Fruit fly (Drosophila melanogaster) whole organism, embryonic: ENCODE results near the gene CG31633.

Experiments used
- CG1024 ChIP-seq: fragments of 200-800 bp; sonication (Bioruptor generic); IDR thresholded peaks from 2 replicates; pipeline ENCODE4 v1.3.6; 2022; ENCODE audit warnings: missing biosample characterization, missing genetic modification characterization
- CG10431 ChIP-seq: fragments of 200-800 bp; sonication (Bioruptor generic); optimal IDR thresholded peaks from 3 replicates; lab custom pipeline; 2018; ENCODE audit warnings: missing biosample characterization, mild to moderate bottlenecking, missing genetic modification characterization
- CG11085 ChIP-seq: fragments of 200-800 bp; sonication (Bioruptor generic); IDR thresholded peaks from 2 replicates; pipeline ENCODE4 v1.3.6; 2022; ENCODE audit warnings: missing biosample characterization, missing genetic modification characterization
- CG12769 ChIP-seq: fragments of 200-800 bp; sonication (Bioruptor generic); optimal IDR thresholded peaks from 2 replicates; lab custom pipeline; 2019; ENCODE audit warnings: missing biosample characterization, mild to moderate bottlenecking, missing genetic modification characterization, moderate library complexity
- CG12942 ChIP-seq: fragments of 200-800 bp; sonication (Bioruptor generic); optimal IDR thresholded peaks from 3 replicates; lab custom pipeline; 2016; ENCODE audit warnings: missing biosample characterization, missing genetic modification characterization
- CG15269 ChIP-seq: fragments of 200-800 bp; sonication (Bioruptor generic); optimal IDR thresholded peaks from 2 replicates; lab custom pipeline; 2018; ENCODE audit warnings: missing biosample characterization, mild to moderate bottlenecking, missing genetic modification characterization, moderate library complexity
- CG1602 ChIP-seq: fragments of 200-800 bp; sonication (Bioruptor generic); optimal IDR thresholded peaks from 3 replicates; lab custom pipeline; 2016; ENCODE audit warnings: missing biosample characterization, missing genetic modification characterization
- CG16779 ChIP-seq: fragments of 200-800 bp; sonication (Bioruptor generic); IDR thresholded peaks from 2 replicates; pipeline ENCODE4 v1.3.6; 2022; ENCODE audit warnings: missing biosample characterization, missing genetic modification characterization
- CG17385 ChIP-seq: fragments of 200-800 bp; sonication (Bioruptor generic); optimal IDR thresholded peaks from 3 replicates; lab custom pipeline; 2018; ENCODE audit warnings: missing biosample characterization, mild to moderate bottlenecking, missing genetic modification characterization
- CG17802 ChIP-seq: fragments of 200-800 bp; sonication (Bioruptor generic); optimal IDR thresholded peaks from 2 replicates; lab custom pipeline; 2018; ENCODE audit warnings: missing biosample characterization, mild to moderate bottlenecking, missing genetic modification characterization, moderate library complexity
- CG17912 ChIP-seq: fragments of 200-800 bp; sonication (Bioruptor generic); optimal IDR thresholded peaks from 2 replicates; lab custom pipeline; 2018; ENCODE audit warnings: missing biosample characterization, mild to moderate bottlenecking, missing genetic modification characterization
- CG2129 ChIP-seq: fragments of 200-800 bp; sonication (Bioruptor generic); IDR thresholded peaks from 2 replicates; pipeline ENCODE4 v1.3.6; 2022; ENCODE audit warnings: missing biosample characterization, missing genetic modification characterization; ENCODE audit not compliant: partially characterized antibody
- CG30431 ChIP-seq: fragments of 200-800 bp; sonication (Bioruptor generic); optimal IDR thresholded peaks from 2 replicates; lab custom pipeline; 2017; ENCODE audit warnings: missing biosample characterization, missing genetic modification characterization
- CG34376 ChIP-seq: fragments of 200-800 bp; sonication (Bioruptor generic); optimal IDR thresholded peaks from 2 replicates; lab custom pipeline; 2018; ENCODE audit warnings: missing biosample characterization, mild to moderate bottlenecking, missing genetic modification characterization
- CG4404 ChIP-seq: fragments of 200-800 bp; sonication (Bioruptor generic); IDR thresholded peaks from 2 replicates; pipeline ENCODE4 v1.3.6; 2022; ENCODE audit warnings: missing biosample characterization, missing genetic modification characterization
- CG4424 ChIP-seq: fragments of 200-800 bp; sonication (Bioruptor generic); optimal IDR thresholded peaks from 3 replicates; lab custom pipeline; 2016; ENCODE audit warnings: missing biosample characterization, missing genetic modification characterization
- CG6175 ChIP-seq: fragments of 200-800 bp; sonication (Bioruptor generic); IDR thresholded peaks from 3 replicates; pipeline ENCODE4 v1.3.6; 2022; ENCODE audit warnings: missing biosample characterization, missing genetic modification characterization
- CG7786 ChIP-seq: fragments of 200-800 bp; sonication (Bioruptor generic); optimal IDR thresholded peaks from 2 replicates; lab custom pipeline; 2016; ENCODE audit warnings: missing biosample characterization, missing genetic modification characterization
- CG8290 ChIP-seq, 3 experiments: fragments of 200-800 bp; sonication (Bioruptor generic); optimal IDR thresholded peaks; 2 replicates each; lab custom pipeline; 2016 to 2019; ENCODE audit warnings: missing biosample characterization in 3 of 3, missing genetic modification characterization in 3 of 3, mild to moderate bottlenecking in 2 of 3, moderate library complexity in 1 of 3
- CG8359 ChIP-seq: fragments of 200-800 bp; sonication (Bioruptor generic); optimal IDR thresholded peaks from 2 replicates; lab custom pipeline; 2017; ENCODE audit warnings: missing biosample characterization, mild to moderate bottlenecking, missing genetic modification characterization, borderline replicate concordance
- CG9932 ChIP-seq: fragments of 200-800 bp; sonication (Bioruptor generic); IDR thresholded peaks from 2 replicates; pipeline ENCODE4 v1.3.6; 2022; ENCODE audit warnings: missing biosample characterization, missing genetic modification characterization
- CHES-1-like ChIP-seq: fragments of 200-800 bp; sonication (Bioruptor generic); optimal IDR thresholded peaks from 2 replicates; lab custom pipeline; 2016; ENCODE audit warnings: missing biosample characterization, missing genetic modification characterization
- Dip2 ChIP-seq: fragments of 200-800 bp; sonication (Bioruptor generic); IDR thresholded peaks from 2 replicates; pipeline ENCODE4 v1.3.6; 2022; ENCODE audit warnings: missing biosample characterization, missing genetic modification characterization
- Dll ChIP-seq: fragments of 200-800 bp; sonication (Bioruptor generic); IDR thresholded peaks from 4 replicates; pipeline ENCODE4 v1.3.6; 2022; ENCODE audit warnings: missing biosample characterization, missing genetic modification characterization; ENCODE audit not compliant: partially characterized antibody
- Doc2 ChIP-seq: fragments of 200-800 bp; sonication (Bioruptor generic); IDR thresholded peaks from 2 replicates; pipeline ENCODE4 v1.3.6; 2022; ENCODE audit warnings: missing biosample characterization, missing genetic modification characterization
- Dref ChIP-seq: fragments of 200-800 bp; sonication (Bioruptor generic); IDR thresholded peaks from 2 replicates; pipeline ENCODE4 v1.3.6; 2022; ENCODE audit warnings: missing biosample characterization, missing genetic modification characterization
- Gug ChIP-seq: fragments of 200-800 bp; sonication (Bioruptor generic); IDR thresholded peaks from 4 replicates; pipeline ENCODE4 v1.3.6; 2022; ENCODE audit warnings: missing biosample characterization, missing genetic modification characterization
- H2.0 ChIP-seq: fragments of 200-800 bp; sonication (Bioruptor generic); IDR thresholded peaks from 2 replicates; pipeline ENCODE4 v1.3.6; 2022; ENCODE audit warnings: missing biosample characterization, missing genetic modification characterization
- Hmx ChIP-seq: fragments of 200-800 bp; sonication (Bioruptor generic); optimal IDR thresholded peaks from 2 replicates; lab custom pipeline; 2016; ENCODE audit warnings: missing biosample characterization, missing genetic modification characterization
- Hr3 ChIP-seq: fragments of 200-800 bp; sonication (Bioruptor generic); optimal IDR thresholded peaks from 3 replicates; lab custom pipeline; 2016; ENCODE audit warnings: missing biosample characterization, missing genetic modification characterization
- Hr51 ChIP-seq, 2 experiments: fragments of 200-800 bp; sonication (Bioruptor generic); optimal IDR thresholded peaks; 2 replicates in 1 of 2; 3 replicates in 1 of 2; lab custom pipeline; 2016 to 2018; ENCODE audit warnings: missing biosample characterization in 2 of 2, missing genetic modification characterization in 2 of 2, mild to moderate bottlenecking in 1 of 2, moderate library complexity in 1 of 2
- MBD-R2 ChIP-seq: fragments of 200-800 bp; sonication (Bioruptor generic); IDR thresholded peaks from 2 replicates; pipeline ENCODE4 v1.3.6; 2022; ENCODE audit warnings: missing biosample characterization, missing genetic modification characterization
- Mes4 ChIP-seq: fragments of 200-800 bp; sonication (Bioruptor generic); optimal IDR thresholded peaks from 2 replicates; lab custom pipeline; 2016; ENCODE audit warnings: missing biosample characterization, missing genetic modification characterization
- Ptx1 ChIP-seq: fragments of 200-800 bp; sonication (Bioruptor generic); IDR thresholded peaks from 2 replicates; pipeline ENCODE4 v1.3.6; 2022; ENCODE audit warnings: missing biosample characterization, missing genetic modification characterization
- Xrp1 ChIP-seq: fragments of 200-800 bp; sonication (Bioruptor generic); IDR thresholded peaks from 2 replicates; pipeline ENCODE4 v1.3.6; 2022; ENCODE audit warnings: missing biosample characterization, missing genetic modification characterization
- ato ChIP-seq: fragments of 200-800 bp; sonication (Bioruptor generic); IDR thresholded peaks from 2 replicates; pipeline ENCODE4 v1.3.6; 2022; ENCODE audit warnings: missing biosample characterization, missing genetic modification characterization; ENCODE audit not compliant: partially characterized antibody
- bcd ChIP-seq: fragments of 200-800 bp; sonication (Bioruptor generic); optimal IDR thresholded peaks from 2 replicates; lab custom pipeline; 2017; ENCODE audit warnings: missing biosample characterization, mild to moderate bottlenecking, missing genetic modification characterization
- cg ChIP-seq: fragments of 200-800 bp; sonication (Bioruptor generic); optimal IDR thresholded peaks from 3 replicates; lab custom pipeline; 2019; ENCODE audit warnings: missing biosample characterization, mild to moderate bottlenecking, missing genetic modification characterization, moderate library complexity
- danr ChIP-seq: fragments of 200-800 bp; sonication (Bioruptor generic); IDR thresholded peaks from 2 replicates; pipeline ENCODE4 v1.3.6; 2022; ENCODE audit warnings: missing biosample characterization, missing genetic modification characterization
- dmrt99B ChIP-seq: fragments of 200-800 bp; sonication (Bioruptor generic); optimal IDR thresholded peaks from 2 replicates; lab custom pipeline; 2018; ENCODE audit warnings: missing biosample characterization, mild to moderate bottlenecking, missing genetic modification characterization, moderate library complexity
- ewg ChIP-seq: fragments of 200-800 bp; sonication (Bioruptor generic); optimal IDR thresholded peaks from 3 replicates; lab custom pipeline; 2017; ENCODE audit warnings: mild to moderate bottlenecking, missing biosample characterization, missing genetic modification reagents, missing genetic modification characterization
- ham ChIP-seq: fragments of 200-800 bp; sonication (Bioruptor generic); IDR thresholded peaks from 2 replicates; pipeline ENCODE4 v1.3.6; 2022; ENCODE audit warnings: missing biosample characterization, missing genetic modification characterization
- kah ChIP-seq: fragments of 200-800 bp; sonication (Bioruptor generic); optimal IDR thresholded peaks from 2 replicates; lab custom pipeline; 2018; ENCODE audit warnings: missing biosample characterization, mild to moderate bottlenecking, missing genetic modification characterization
- mld ChIP-seq: fragments of 200-800 bp; sonication (Bioruptor generic); IDR thresholded peaks from 3 replicates; pipeline ENCODE4 v1.3.6; 2022; ENCODE audit warnings: missing biosample characterization, missing genetic modification characterization; ENCODE audit not compliant: partially characterized antibody
- otp ChIP-seq: fragments of 200-800 bp; sonication (Bioruptor generic); IDR thresholded peaks from 3 replicates; pipeline ENCODE4, ENCODE4 v1.3.6; 2022; ENCODE audit warnings: missing biosample characterization, missing genetic modification characterization
- stc ChIP-seq: fragments of 200-800 bp; sonication (Bioruptor generic); IDR thresholded peaks from 2 replicates; pipeline ENCODE4 v1.3.6; 2022; ENCODE audit warnings: missing biosample characterization, missing genetic modification characterization
- unpg ChIP-seq: fragments of 200-800 bp; sonication (Bioruptor generic); optimal IDR thresholded peaks from 3 replicates; lab custom pipeline; 2018; ENCODE audit warnings: missing biosample characterization, mild to moderate bottlenecking, missing genetic modification characterization, moderate library complexity
- wdn ChIP-seq: fragments of 200-800 bp; sonication (Bioruptor generic); IDR thresholded peaks from 2 replicates; pipeline ENCODE4 v1.3.6; 2022; ENCODE audit warnings: missing biosample characterization, missing genetic modification characterization

CG31633 gene

DNA sequence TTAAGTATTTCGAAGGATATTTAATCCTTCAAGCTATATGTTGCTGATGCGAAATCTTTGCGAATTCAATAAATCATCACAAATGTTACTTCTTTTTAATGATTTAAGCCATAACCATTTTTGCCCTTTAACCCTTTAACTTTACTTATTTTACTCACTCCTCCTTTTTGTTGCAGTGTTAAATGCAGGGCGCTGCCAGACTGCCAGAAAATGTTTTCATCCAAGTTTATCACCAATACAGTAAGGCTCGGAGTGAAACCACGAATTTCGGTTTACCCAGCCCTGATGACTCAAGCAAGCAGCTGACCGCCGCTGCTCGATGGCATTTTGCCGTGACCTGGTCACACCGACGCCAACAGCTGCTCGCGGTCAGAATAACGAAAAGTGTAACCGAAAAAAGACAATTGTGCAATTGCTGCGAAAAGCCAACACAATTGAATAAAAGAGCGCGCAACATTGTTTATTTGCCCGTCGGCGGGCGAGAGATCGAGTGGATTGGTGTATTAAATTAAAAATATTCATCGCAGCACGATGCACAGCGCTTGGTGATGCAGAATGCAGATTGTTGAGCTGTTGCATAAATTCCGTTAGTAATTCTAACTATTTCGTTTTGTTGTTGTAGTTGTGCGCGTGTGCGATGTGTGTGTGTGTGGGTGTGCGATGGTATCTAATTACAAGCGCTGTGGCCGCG, 45.3 kb downstream of the CG31633 start, which contains the start of gene CG11050 (continued):
- TF ChIP-seq cg (GFP tag; lab: Kevin White, UChicago) (peak; percentile 69), wdn (GFP tag; lab: Robert Waterston, UW) (peak; percentile 65), CHES-1-like (GFP tag; lab: Kevin White, UChicago) (peak; percentile 86), CG8359 (GFP tag; lab: Kevin White, UChicago) (no peak), CG12769 (tag; lab: Kevin White, UChicago) (peak; percentile 90), mld (GFP tag; lab: Robert Waterston, UW) (0 out of 3 replicates have a peak, but pooled peaks have one; percentile 33), Gug (GFP tag; lab: Robert Waterston, UW) (peak; percentile 69; the same call in 3 of the 4 replicates), CG9932 (GFP tag; lab: Robert Waterston, UW) (peak; percentile 87), CG30431 (GFP tag; lab: Kevin White, UChicago) (peak; percentile 21), CG11085 (GFP tag; lab: Robert Waterston, UW) (peak; percentile 73), CG4424 (GFP tag; lab: Kevin White, UChicago) (peak; percentile 80), CG1024 (peak; percentile 72), Dll (peak; percentile 69; the same call in 3 of the 4 replicates), Hr3 (GFP tag; lab: Kevin White, UChicago) (peak; percentile 44), CG6175 (GFP tag; lab: Robert Waterston, UW) (peak; percentile 54; the same call in 1 of the 3 replicates), CG17912 (GFP tag; lab: Kevin White, UChicago) (peak; percentile 57), CG17385 (GFP tag; lab: Kevin White, UChicago) (peak; percentile 50), kah (GFP tag; lab: Kevin White, UChicago) (no peak), Doc2 (GFP tag; lab: Robert Waterston, UW) (no peak), Mes4 (GFP tag; lab: Kevin White, UChicago) (peak; percentile 69), Dip2 (GFP tag; lab: Robert Waterston, UW) (no peak), Hr51 (GFP tag; optimal IDR thresholded peaks at IDR 0.05; lab: Kevin White, UChicago) (peak; percentile 81 to 87), ewg (GFP tag; lab: Kevin White, UChicago) (peak; percentile 47), CG7786 (peak; percentile 84), CG12942 (GFP tag; lab: Kevin White, UChicago) (peak; percentile 81), CG34376 (GFP tag; lab: Kevin White, UChicago) (peak; percentile 46), Ptx1 (peak; percentile 74), CG17802 (peak; percentile 18), dmrt99B (peak; percentile 72), stc (peak; percentile 84), Dref (GFP tag; lab: Robert Waterston, UW) (peak; percentile 48), Hmx (no peak), CG2129 (GFP tag; lab: Robert Waterston, UW) (no peak), H2.0 (peak; percentile 66), CG16779 (GFP tag; lab: Robert Waterston, UW) (peak; percentile 88), Xrp1 (GFP tag; lab: Robert Waterston, UW) (peak; percentile 75), CG1602 (peak; percentile 70), ham (GFP tag; lab: Robert Waterston, UW) (no peak), CG4404 (GFP tag; lab: Robert Waterston, UW) (peak; percentile 31; the same call in 1 of the 2 replicates), MBD-R2 (GFP tag; lab: Robert Waterston, UW) (peak; percentile 91), bcd (peak; percentile 80), CG8290 (GFP tag; optimal IDR thresholded peaks at IDR 0.05; lab: Kevin White, UChicago) (peak; percentile 82), CG8290 (tag; optimal IDR thresholded peaks at IDR 0.05; lab: Kevin White, UChicago) (peak in 1 of 2 experiments; percentile 98), otp (GFP tag; lab: Robert Waterston, UW) (0 out of 3 replicates have a peak, but pooled peaks have one; percentile 70), CG15269 (tag; lab: Kevin White, UChicago) (peak; percentile 61), unpg (GFP tag; lab: Kevin White, UChicago) (peak; percentile 84), ato (GFP tag; lab: Robert Waterston, UW) (peak; percentile 44; the same call in 1 of the 2 replicates), CG10431 (no peak), danr (GFP tag; lab: Robert Waterston, UW) (no peak)
